Fruit fly (Drosophila melanogaster) whole organism, embryonic: Measurements from ENCODE around the gene eIF4A.

ENCODE experiments used
- Antp ChIP-seq: fragments of 200-800 bp; sonication (Bioruptor generic); optimal IDR thresholded peaks from 3 replicates; lab custom pipeline; 2016; ENCODE audit warnings: missing biosample characterization, missing genetic modification characterization
- CG10565 ChIP-seq: fragments of 200-800 bp; sonication (Bioruptor generic); optimal IDR thresholded peaks from 3 replicates; lab custom pipeline; 2016; ENCODE audit warnings: missing biosample characterization, mild to moderate bottlenecking, missing genetic modification characterization
- CG10959 ChIP-seq: fragments of 200-800 bp; sonication (Bioruptor generic); IDR thresholded peaks from 2 replicates; pipeline ENCODE4 v1.3.6; 2022; ENCODE audit warnings: missing biosample characterization, missing genetic modification characterization
- CG11093 ChIP-seq: fragments of 200-800 bp; sonication (Bioruptor generic); IDR thresholded peaks from 3 replicates; pipeline ENCODE4 v1.3.6; 2022; ENCODE audit warnings: missing biosample characterization, missing genetic modification characterization
- CG11504 ChIP-seq: fragments of 200-800 bp; sonication (Bioruptor generic); optimal IDR thresholded peaks from 3 replicates; lab custom pipeline; 2019; ENCODE audit warnings: missing biosample characterization, mild to moderate bottlenecking, missing genetic modification characterization, moderate library complexity
- CG11560 ChIP-seq: fragments of 200-800 bp; sonication (Bioruptor generic); IDR thresholded peaks from 3 replicates; pipeline ENCODE4 v1.3.6; 2022; ENCODE audit warnings: missing biosample characterization, missing genetic modification characterization
- CG12236 ChIP-seq: fragments of 200-800 bp; sonication (Bioruptor generic); optimal IDR thresholded peaks from 2 replicates; lab custom pipeline; 2016; ENCODE audit warnings: missing biosample characterization, missing genetic modification characterization
- CG12942 ChIP-seq: fragments of 200-800 bp; sonication (Bioruptor generic); optimal IDR thresholded peaks from 3 replicates; lab custom pipeline; 2016; ENCODE audit warnings: missing biosample characterization, missing genetic modification characterization
- CG13287 ChIP-seq: fragments of 200-800 bp; sonication (Bioruptor generic); IDR thresholded peaks from 2 replicates; pipeline ENCODE4 v1.3.6; 2022; ENCODE audit warnings: missing biosample characterization, missing genetic modification characterization; ENCODE audit not compliant: partially characterized antibody
- CG14667 ChIP-seq: fragments of 200-800 bp; sonication (Bioruptor generic); IDR thresholded peaks from 2 replicates; pipeline ENCODE4 v1.3.6; 2022; ENCODE audit warnings: missing biosample characterization, missing genetic modification characterization
- CG14710 ChIP-seq: fragments of 200-800 bp; sonication (Bioruptor generic); optimal IDR thresholded peaks from 3 replicates; lab custom pipeline; 2019; ENCODE audit warnings: missing biosample characterization, mild to moderate bottlenecking, missing genetic modification characterization, moderate library complexity
- CG14965 ChIP-seq: fragments of 200-800 bp; sonication (Bioruptor generic); optimal IDR thresholded peaks from 2 replicates; lab custom pipeline; 2016; ENCODE audit warnings: missing biosample characterization, missing genetic modification characterization, borderline replicate concordance
- CG1602 ChIP-seq: fragments of 200-800 bp; sonication (Bioruptor generic); optimal IDR thresholded peaks from 3 replicates; lab custom pipeline; 2016; ENCODE audit warnings: missing biosample characterization, missing genetic modification characterization
- CG1603 ChIP-seq: fragments of 200-800 bp; sonication (Bioruptor generic); optimal IDR thresholded peaks from 2 replicates; lab custom pipeline; 2019; ENCODE audit warnings: missing biosample characterization, mild to moderate bottlenecking, missing genetic modification characterization, moderate library complexity
- CG16779 ChIP-seq: fragments of 200-800 bp; sonication (Bioruptor generic); IDR thresholded peaks from 2 replicates; pipeline ENCODE4 v1.3.6; 2022; ENCODE audit warnings: missing biosample characterization, missing genetic modification characterization
- CG17802 ChIP-seq: fragments of 200-800 bp; sonication (Bioruptor generic); optimal IDR thresholded peaks from 2 replicates; lab custom pipeline; 2018; ENCODE audit warnings: missing biosample characterization, mild to moderate bottlenecking, missing genetic modification characterization, moderate library complexity
- CG2116 ChIP-seq: fragments of 200-800 bp; sonication (Bioruptor generic); optimal IDR thresholded peaks from 3 replicates; lab custom pipeline; 2018; ENCODE audit warnings: missing biosample characterization, mild to moderate bottlenecking, missing genetic modification characterization
- CG3065 ChIP-seq: fragments of 200-800 bp; sonication (Bioruptor generic); optimal IDR thresholded peaks from 2 replicates; lab custom pipeline; 2016; ENCODE audit warnings: missing biosample characterization, missing genetic modification characterization
- CG4404 ChIP-seq: fragments of 200-800 bp; sonication (Bioruptor generic); IDR thresholded peaks from 2 replicates; pipeline ENCODE4 v1.3.6; 2022; ENCODE audit warnings: missing biosample characterization, missing genetic modification characterization
- CG4424 ChIP-seq: fragments of 200-800 bp; sonication (Bioruptor generic); optimal IDR thresholded peaks from 3 replicates; lab custom pipeline; 2016; ENCODE audit warnings: missing biosample characterization, missing genetic modification characterization
- CG4617 ChIP-seq: fragments of 200-800 bp; sonication (Bioruptor generic); optimal IDR thresholded peaks from 3 replicates; lab custom pipeline; 2016; ENCODE audit warnings: missing biosample characterization, missing genetic modification characterization, borderline replicate concordance
- CG7357 ChIP-seq: fragments of 200-800 bp; sonication (Bioruptor generic); IDR thresholded peaks from 3 replicates; pipeline ENCODE4 v1.3.6; 2022; ENCODE audit warnings: missing biosample characterization, missing genetic modification characterization
- CG8089 ChIP-seq: fragments of 200-800 bp; sonication (Bioruptor generic); optimal IDR thresholded peaks from 3 replicates; lab custom pipeline; 2016; ENCODE audit warnings: missing biosample characterization, missing genetic modification characterization
- CG9609 ChIP-seq: fragments of 200-800 bp; sonication (Bioruptor generic); optimal IDR thresholded peaks from 3 replicates; lab custom pipeline; 2016; ENCODE audit warnings: missing biosample characterization, missing genetic modification characterization
- CG9727 ChIP-seq: fragments of 200-800 bp; sonication (Bioruptor generic); optimal IDR thresholded peaks from 3 replicates; lab custom pipeline; 2017; ENCODE audit warnings: missing biosample characterization, mild to moderate bottlenecking, missing genetic modification characterization
- CG9797 ChIP-seq: fragments of 200-800 bp; sonication (Bioruptor generic); optimal IDR thresholded peaks from 3 replicates; lab custom pipeline; 2018; ENCODE audit warnings: missing biosample characterization, mild to moderate bottlenecking, missing genetic modification characterization
- CkIIα-i1 ChIP-seq: fragments of 200-800 bp; sonication (Bioruptor generic); IDR thresholded peaks from 2 replicates; pipeline ENCODE4 v1.3.6; 2022; ENCODE audit warnings: missing biosample characterization, missing genetic modification characterization
- Doc3 ChIP-seq: fragments of 200-800 bp; sonication (Bioruptor generic); IDR thresholded peaks from 3 replicates; pipeline ENCODE4 v1.3.6; 2022; ENCODE audit warnings: missing biosample characterization, missing genetic modification characterization; ENCODE audit not compliant: partially characterized antibody
- HLH4C ChIP-seq: fragments of 200-800 bp; sonication (Bioruptor generic); IDR thresholded peaks from 3 replicates; pipeline ENCODE4 v1.3.6; 2022; ENCODE audit warnings: missing biosample characterization, missing genetic modification characterization; ENCODE audit not compliant: partially characterized antibody
- HmgD ChIP-seq: fragments of 200-800 bp; sonication (Bioruptor generic); optimal IDR thresholded peaks from 3 replicates; lab custom pipeline; 2016; ENCODE audit warnings: missing biosample characterization, missing genetic modification characterization
- Hsf ChIP-seq: fragments of 200-800 bp; sonication (Bioruptor generic); optimal IDR thresholded peaks from 3 replicates; lab custom pipeline; 2016; ENCODE audit warnings: missing biosample characterization, missing genetic modification characterization
- Lpt ChIP-seq: fragments of >200 bp; optimal IDR thresholded peaks from 2 replicates; lab custom pipeline; 2018; ENCODE audit warnings: missing biosample characterization, missing genetic modification characterization
- Pdp1 ChIP-seq, 2 experiments: fragments of 200-800 bp; sonication (Bioruptor generic); optimal IDR thresholded peaks; 3 replicates each; lab custom pipeline; 2016; ENCODE audit warnings: missing biosample characterization in 2 of 2, missing genetic modification characterization in 2 of 2, mild to moderate bottlenecking in 1 of 2, moderate library complexity in 1 of 2
- Sin3A ChIP-seq: fragments of >200 bp; optimal IDR thresholded peaks from 2 replicates; lab custom pipeline; 2018
- Sox100B ChIP-seq: fragments of 200-800 bp; sonication (Bioruptor generic); optimal IDR thresholded peaks from 3 replicates; lab custom pipeline; 2018; ENCODE audit warnings: missing biosample characterization, mild to moderate bottlenecking, missing genetic modification characterization
- Usf ChIP-seq: fragments of 200-800 bp; sonication (Bioruptor generic); optimal IDR thresholded peaks from 2 replicates; lab custom pipeline; 2017; ENCODE audit warnings: missing genotype, missing biosample characterization, missing genetic modification characterization
- ara ChIP-seq: fragments of 200-800 bp; sonication (Bioruptor generic); IDR thresholded peaks from 2 replicates; pipeline ENCODE4 v1.3.6; 2022; ENCODE audit warnings: missing biosample characterization, missing genetic modification characterization
- chif ChIP-seq, 2 experiments: fragments of 200-800 bp; sonication (Bioruptor generic); optimal IDR thresholded peaks; 3 replicates each; lab custom pipeline; 2016; ENCODE audit warnings: missing biosample characterization in 2 of 2, missing genetic modification characterization in 2 of 2
- corto ChIP-seq: fragments of 200-800 bp; sonication (Bioruptor generic); optimal IDR thresholded peaks from 2 replicates; lab custom pipeline; 2016; ENCODE audit warnings: missing biosample characterization, mild to moderate bottlenecking, missing genetic modification characterization, moderate library complexity
- dmrt99B ChIP-seq: fragments of 200-800 bp; sonication (Bioruptor generic); optimal IDR thresholded peaks from 2 replicates; lab custom pipeline; 2018; ENCODE audit warnings: missing biosample characterization, mild to moderate bottlenecking, missing genetic modification characterization, moderate library complexity
- en ChIP-seq: fragments of 200-800 bp; sonication (Bioruptor generic); optimal IDR thresholded peaks from 2 replicates; lab custom pipeline; 2016; ENCODE audit warnings: missing biosample characterization, missing genetic modification characterization
- exex ChIP-seq: fragments of 200-800 bp; sonication (Bioruptor generic); optimal IDR thresholded peaks from 4 replicates; lab custom pipeline; 2018; ENCODE audit warnings: missing biosample characterization, mild to moderate bottlenecking, missing genetic modification characterization, moderate library complexity
- gsb ChIP-seq: fragments of 200-800 bp; sonication (Bioruptor generic); IDR thresholded peaks from 2 replicates; pipeline ENCODE4 v1.3.6; 2022; ENCODE audit warnings: missing biosample characterization, missing genetic modification characterization
- gsb-n ChIP-seq: fragments of 200-800 bp; sonication (Bioruptor generic); optimal IDR thresholded peaks from 3 replicates; lab custom pipeline; 2018; ENCODE audit warnings: missing biosample characterization, mild to moderate bottlenecking, missing genetic modification characterization
- ham ChIP-seq: fragments of 200-800 bp; sonication (Bioruptor generic); IDR thresholded peaks from 2 replicates; pipeline ENCODE4 v1.3.6; 2022; ENCODE audit warnings: missing biosample characterization, missing genetic modification characterization
- peb ChIP-seq: fragments of 200-800 bp; sonication (Bioruptor generic); IDR thresholded peaks from 2 replicates; pipeline ENCODE4 v1.3.6; 2022; ENCODE audit warnings: missing biosample characterization, missing genetic modification characterization
- pita ChIP-seq: fragments of 200-800 bp; sonication (Bioruptor generic); optimal IDR thresholded peaks from 2 replicates; lab custom pipeline; 2017; ENCODE audit warnings: missing biosample characterization, mild to moderate bottlenecking, missing genetic modification characterization
- scrt ChIP-seq: fragments of 200-800 bp; sonication (Bioruptor generic); optimal IDR thresholded peaks from 2 replicates; lab custom pipeline; 2018; ENCODE audit warnings: missing biosample characterization, mild to moderate bottlenecking, missing genetic modification characterization, moderate library complexity
- sens-2 ChIP-seq: fragments of 200-800 bp; sonication (Bioruptor generic); IDR thresholded peaks from 2 replicates; pipeline ENCODE4 v1.3.6; 2022; ENCODE audit warnings: missing biosample characterization, missing genetic modification characterization
- tna ChIP-seq: fragments of 200-800 bp; sonication (Bioruptor generic); IDR thresholded peaks from 2 replicates; pipeline ENCODE4 v1.3.6; 2022; ENCODE audit warnings: missing biosample characterization, missing genetic modification characterization; ENCODE audit not compliant: partially characterized antibody
- twi ChIP-seq: fragments of 200-800 bp; optimal IDR thresholded peaks from 2 replicates; lab custom pipeline; 2019; ENCODE audit warnings: missing biosample characterization, mild to moderate bottlenecking, missing genetic modification characterization, moderate library complexity

Gene eIF4A

dm6 chr2L:5982334-5982987 lies 897 bp downstream of the eIF4A start (continued):
- no peak for TF ChIP-seq gsb (GFP tag; lab: Robert Waterston, UW)
- TF ChIP-seq dmrt99B: peak; percentile 16
- no peak for TF ChIP-seq pita (GFP tag; lab: Kevin White, UChicago)
- no peak for TF ChIP-seq CG14965 (GFP tag; lab: Kevin White, UChicago)
- TF ChIP-seq CG4404 (GFP tag; lab: Robert Waterston, UW): no peak
- TF ChIP-seq CG13287 (GFP tag; lab: Robert Waterston, UW): no peak
- TF ChIP-seq chif (GFP tag; optimal IDR thresholded peaks at IDR 0.05; lab: Kevin White, UChicago): peak in 1 of 2 experiments; percentile 14
- peak; percentile 13 for TF ChIP-seq gsb-n
- TF ChIP-seq CG10565 (GFP tag; lab: Kevin White, UChicago): no peak
- TF ChIP-seq CG12942 (GFP tag; lab: Kevin White, UChicago): no peak
- no peak for TF ChIP-seq Doc3
- TF ChIP-seq Lpt (GFP tag; lab: Kevin White, UChicago): no peak
- peak; percentile 43 for TF ChIP-seq CG14710 (tag; lab: Kevin White, UChicago)
- TF ChIP-seq sens-2 (GFP tag; lab: Robert Waterston, UW): no peak
- no peak for TF ChIP-seq corto (GFP tag; lab: Kevin White, UChicago)
- TF ChIP-seq CG11504: peak; percentile 33
- TF ChIP-seq exex (tag; lab: Kevin White, UChicago): peak; percentile 4
- TF ChIP-seq en (GFP tag; lab: Kevin White, UChicago): no peak
- TF ChIP-seq CG10959: no peak
- no peak for TF ChIP-seq CG11093 (GFP tag; lab: Robert Waterston, UW)
- TF ChIP-seq CG16779 (GFP tag; lab: Robert Waterston, UW): no peak
- no peak for TF ChIP-seq CG12236 (GFP tag; lab: Kevin White, UChicago)
- TF ChIP-seq CkIIα-i1: no peak
- no peak for TF ChIP-seq CG2116 (GFP tag; lab: Kevin White, UChicago)
- TF ChIP-seq Sox100B (GFP tag; lab: Kevin White, UChicago): peak; percentile 7
- peak; percentile 13 for TF ChIP-seq CG9609
- TF ChIP-seq CG3065 (GFP tag; lab: Kevin White, UChicago): no peak
- peak; percentile 12 for TF ChIP-seq Hsf (GFP tag; lab: Kevin White, UChicago)
- peak; percentile 100 for TF ChIP-seq CG4424 (GFP tag; lab: Kevin White, UChicago)
- TF ChIP-seq HLH4C (GFP tag; lab: Robert Waterston, UW): no peak
- no peak for TF ChIP-seq ara (GFP tag; lab: Robert Waterston, UW)
- no peak for TF ChIP-seq CG14667 (GFP tag; lab: Robert Waterston, UW)
- TF ChIP-seq CG9727 (GFP tag; lab: Kevin White, UChicago): peak; percentile 21
- no peak for TF ChIP-seq tna (GFP tag; lab: Robert Waterston, UW)
- TF ChIP-seq scrt (GFP tag; lab: Kevin White, UChicago): peak; percentile 44
- peak; percentile 11 for TF ChIP-seq Antp (GFP tag; lab: Kevin White, UChicago)
- TF ChIP-seq CG17802 (tag; lab: Kevin White, UChicago): no peak
- no peak for TF ChIP-seq CG11560
- TF ChIP-seq CG1603 (tag; lab: Kevin White, UChicago): peak; percentile 56
- TF ChIP-seq CG9797 (GFP tag; lab: Kevin White, UChicago): no peak
- peak; percentile 15 for TF ChIP-seq twi (tag; lab: Kevin White, UChicago)
- TF ChIP-seq ham (GFP tag; lab: Robert Waterston, UW): no peak
- TF ChIP-seq Usf (GFP tag; lab: Kevin White, UChicago): no peak
- no peak for TF ChIP-seq Sin3A (lab: Kevin White, UChicago)
- no peak for TF ChIP-seq CG7357 (GFP tag; lab: Robert Waterston, UW)
- TF ChIP-seq CG8089: no peak
- peak; percentile 43 for TF ChIP-seq HmgD (GFP tag; lab: Kevin White, UChicago)
- TF ChIP-seq CG1602 (GFP tag; lab: Kevin White, UChicago): peak; percentile 2
- TF ChIP-seq Pdp1 (GFP tag; optimal IDR thresholded peaks at IDR 0.05; lab: Kevin White, UChicago): peak in 1 of 2 experiments; percentile 98
- TF ChIP-seq CG4617 (GFP tag; lab: Kevin White, UChicago): no peak
- no peak for TF ChIP-seq peb (GFP tag; lab: Robert Waterston, UW)
